Fruit fly (Drosophila melanogaster) whole organism, embryonic: ENCODE results near the gene Ptpmeg2.

Source experiments
- C15 ChIP-seq: fragments of 200-800 bp; sonication (Bioruptor generic); IDR thresholded peaks from 3 replicates; pipeline ENCODE4 v1.3.6; 2022; ENCODE audit warnings: missing biosample characterization, missing genetic modification characterization
- CG10462 ChIP-seq: fragments of 200-800 bp; sonication (Bioruptor generic); optimal IDR thresholded peaks from 2 replicates; lab custom pipeline; 2016; ENCODE audit warnings: missing biosample characterization, missing genetic modification characterization
- CG11085 ChIP-seq: fragments of 200-800 bp; sonication (Bioruptor generic); IDR thresholded peaks from 2 replicates; pipeline ENCODE4 v1.3.6; 2022; ENCODE audit warnings: missing biosample characterization, missing genetic modification characterization
- CG11695 ChIP-seq: fragments of 200-800 bp; sonication (Bioruptor generic); IDR thresholded peaks from 3 replicates; pipeline ENCODE4 v1.3.6; 2022; ENCODE audit warnings: missing biosample characterization, missing genetic modification characterization
- CG13296 ChIP-seq: fragments of 200-800 bp; sonication (Bioruptor generic); optimal IDR thresholded peaks from 3 replicates; lab custom pipeline; 2018; ENCODE audit warnings: missing biosample characterization, mild to moderate bottlenecking, missing genetic modification characterization
- CG13894 ChIP-seq: fragments of 200-800 bp; sonication (Bioruptor generic); optimal IDR thresholded peaks from 3 replicates; lab custom pipeline; 2018; ENCODE audit warnings: missing biosample characterization, mild to moderate bottlenecking, missing genetic modification characterization, moderate library complexity
- CG15514 ChIP-seq: fragments of 200-800 bp; sonication (Bioruptor generic); optimal IDR thresholded peaks from 3 replicates; lab custom pipeline; 2017; ENCODE audit warnings: missing biosample characterization, missing genetic modification characterization, mild to moderate bottlenecking, moderate library complexity, missing genetic modification reagents
- CG1602 ChIP-seq: fragments of 200-800 bp; sonication (Bioruptor generic); optimal IDR thresholded peaks from 3 replicates; lab custom pipeline; 2016; ENCODE audit warnings: missing biosample characterization, missing genetic modification characterization
- CG18011 ChIP-seq: fragments of 200-800 bp; sonication (Bioruptor generic); optimal IDR thresholded peaks from 2 replicates; lab custom pipeline; 2017; ENCODE audit warnings: missing biosample characterization, missing genetic modification characterization, mild to moderate bottlenecking, moderate library complexity, missing genotype
- CG34224 ChIP-seq: fragments of 200-800 bp; sonication (Bioruptor generic); IDR thresholded peaks from 3 replicates; pipeline ENCODE4 v1.3.6; 2022; ENCODE audit warnings: missing biosample characterization, missing genetic modification characterization; ENCODE audit not compliant: partially characterized antibody
- CG3838 ChIP-seq: fragments of 200-800 bp; sonication (Bioruptor generic); optimal IDR thresholded peaks from 3 replicates; lab custom pipeline; 2016; ENCODE audit warnings: missing biosample characterization, missing genetic modification characterization
- CG3847 ChIP-seq: fragments of 200-800 bp; sonication (Bioruptor generic); IDR thresholded peaks from 2 replicates; pipeline ENCODE4 v1.3.6; 2022; ENCODE audit warnings: missing biosample characterization, missing genetic modification characterization
- CG42726 ChIP-seq: fragments of 200-800 bp; sonication (Bioruptor generic); IDR thresholded peaks from 2 replicates; pipeline ENCODE4 v1.3.6; 2022; ENCODE audit warnings: missing biosample characterization, missing genetic modification characterization; ENCODE audit not compliant: partially characterized antibody
- CG4282 ChIP-seq: fragments of 200-800 bp; sonication (Bioruptor generic); optimal IDR thresholded peaks from 2 replicates; lab custom pipeline; 2016; ENCODE audit warnings: missing biosample characterization, missing genetic modification characterization
- CG4707 ChIP-seq: fragments of 200-800 bp; sonication (Bioruptor generic); optimal IDR thresholded peaks from 2 replicates; lab custom pipeline; 2018; ENCODE audit warnings: missing biosample characterization, mild to moderate bottlenecking, missing genetic modification characterization, moderate library complexity
- CG7745 ChIP-seq: fragments of 200-800 bp; sonication (Bioruptor generic); optimal IDR thresholded peaks from 2 replicates; lab custom pipeline; 2018; ENCODE audit warnings: missing biosample characterization, mild to moderate bottlenecking, missing genetic modification characterization, moderate library complexity
- CG8388 ChIP-seq: fragments of 200-800 bp; sonication (Bioruptor generic); optimal IDR thresholded peaks from 2 replicates; lab custom pipeline; 2019; ENCODE audit warnings: missing biosample characterization, mild to moderate bottlenecking, missing genetic modification characterization, moderate library complexity
- CG9797 ChIP-seq: fragments of 200-800 bp; sonication (Bioruptor generic); optimal IDR thresholded peaks from 3 replicates; lab custom pipeline; 2018; ENCODE audit warnings: missing biosample characterization, mild to moderate bottlenecking, missing genetic modification characterization
- CG9817 ChIP-seq: fragments of 200-800 bp; sonication (Bioruptor generic); optimal IDR thresholded peaks from 2 replicates; lab custom pipeline; 2018; ENCODE audit warnings: missing biosample characterization, mild to moderate bottlenecking, missing genetic modification characterization, moderate library complexity
- Dad ChIP-seq: fragments of 200-800 bp; sonication (Bioruptor generic); optimal IDR thresholded peaks from 3 replicates; lab custom pipeline; 2016; ENCODE audit warnings: missing biosample characterization, missing genetic modification characterization
- Doc3 ChIP-seq: fragments of 200-800 bp; sonication (Bioruptor generic); IDR thresholded peaks from 3 replicates; pipeline ENCODE4 v1.3.6; 2022; ENCODE audit warnings: missing biosample characterization, missing genetic modification characterization; ENCODE audit not compliant: partially characterized antibody
- Dp ChIP-seq: fragments of 200-800 bp; sonication (Bioruptor generic); optimal IDR thresholded peaks from 2 replicates; lab custom pipeline; 2018; ENCODE audit warnings: missing biosample characterization, mild to moderate bottlenecking, missing genetic modification characterization, moderate library complexity
- Elba2 ChIP-seq: fragments of 200-800 bp; sonication (Bioruptor generic); optimal IDR thresholded peaks from 3 replicates; lab custom pipeline; 2016; ENCODE audit warnings: missing biosample characterization, missing genetic modification characterization
- Ets97D ChIP-seq: fragments of 200-800 bp; sonication (Bioruptor generic); optimal IDR thresholded peaks from 3 replicates; lab custom pipeline; 2016; ENCODE audit warnings: missing biosample characterization, missing genetic modification characterization
- Hmx ChIP-seq: fragments of 200-800 bp; sonication (Bioruptor generic); optimal IDR thresholded peaks from 2 replicates; lab custom pipeline; 2016; ENCODE audit warnings: missing biosample characterization, missing genetic modification characterization
- Hsf ChIP-seq: fragments of 200-800 bp; sonication (Bioruptor generic); optimal IDR thresholded peaks from 3 replicates; lab custom pipeline; 2016; ENCODE audit warnings: missing biosample characterization, missing genetic modification characterization
- Lim3 ChIP-seq: fragments of 200-800 bp; sonication (Bioruptor generic); IDR thresholded peaks from 2 replicates; pipeline ENCODE4 v1.3.6; 2022; ENCODE audit warnings: missing biosample characterization, missing genetic modification characterization
- MESR4 ChIP-seq: fragments of 200-800 bp; sonication (Bioruptor generic); optimal IDR thresholded peaks from 2 replicates; lab custom pipeline; 2018; ENCODE audit warnings: missing biosample characterization, mild to moderate bottlenecking, missing genetic modification characterization, moderate library complexity
- Max ChIP-seq: fragments of 200-800 bp; sonication (Bioruptor generic); optimal IDR thresholded peaks from 2 replicates; lab custom pipeline; 2016; ENCODE audit warnings: missing biosample characterization, mild to moderate bottlenecking, missing genetic modification characterization
- NC2α ChIP-seq: fragments of 200-800 bp; sonication (Bioruptor generic); optimal IDR thresholded peaks from 2 replicates; lab custom pipeline; 2016; ENCODE audit warnings: missing biosample characterization, missing genetic modification characterization
- NFAT ChIP-seq: fragments of 200-800 bp; sonication (Bioruptor generic); IDR thresholded peaks from 2 replicates; pipeline ENCODE4 v1.3.6; 2022; ENCODE audit warnings: missing biosample characterization, missing genetic modification characterization
- Scr ChIP-seq: fragments of 200-800 bp; sonication (Bioruptor generic); IDR thresholded peaks from 2 replicates; pipeline ENCODE4 v1.3.6; 2022; ENCODE audit warnings: missing biosample characterization, missing genetic modification characterization; ENCODE audit not compliant: partially characterized antibody
- Ssrp ChIP-seq: fragments of 200-800 bp; sonication (Bioruptor generic); optimal IDR thresholded peaks from 2 replicates; lab custom pipeline; 2018; ENCODE audit warnings: missing biosample characterization, mild to moderate bottlenecking, missing genetic modification characterization, moderate library complexity
- Xbp1 ChIP-seq: fragments of 200-800 bp; sonication (Bioruptor generic); optimal IDR thresholded peaks from 3 replicates; lab custom pipeline; 2016; ENCODE audit warnings: missing biosample characterization, mild to moderate bottlenecking, missing genetic modification characterization
- ara ChIP-seq: fragments of 200-800 bp; sonication (Bioruptor generic); IDR thresholded peaks from 2 replicates; pipeline ENCODE4 v1.3.6; 2022; ENCODE audit warnings: missing biosample characterization, missing genetic modification characterization
- btn ChIP-seq: fragments of 200-800 bp; sonication (Bioruptor generic); optimal IDR thresholded peaks from 2 replicates; lab custom pipeline; 2016; ENCODE audit warnings: missing biosample characterization, missing genetic modification characterization
- da ChIP-seq: fragments of 200-800 bp; sonication (Bioruptor generic); optimal IDR thresholded peaks from 2 replicates; lab custom pipeline; 2016; ENCODE audit warnings: missing biosample characterization, missing genetic modification characterization
- ftz-f1 ChIP-seq: fragments of 200-800 bp; sonication (Bioruptor generic); optimal IDR thresholded peaks from 2 replicates; lab custom pipeline; 2016; ENCODE audit warnings: missing biosample characterization, missing genetic modification characterization
- hb ChIP-seq: fragments of 200-800 bp; sonication (Bioruptor generic); IDR thresholded peaks from 3 replicates; pipeline ENCODE4 v1.3.6; 2022; ENCODE audit warnings: missing biosample characterization, missing genetic modification characterization; ENCODE audit not compliant: partially characterized antibody
- ind ChIP-seq: fragments of 200-800 bp; sonication (Bioruptor generic); optimal IDR thresholded peaks from 3 replicates; lab custom pipeline; 2016; ENCODE audit warnings: missing biosample characterization, missing genetic modification characterization
- klu ChIP-seq: fragments of 200-800 bp; sonication (Bioruptor generic); IDR thresholded peaks from 2 replicates; pipeline ENCODE4 v1.3.6; 2022; ENCODE audit warnings: missing biosample characterization, missing genetic modification characterization
- org-1 ChIP-seq: fragments of 200-800 bp; sonication (Bioruptor generic); optimal IDR thresholded peaks from 2 replicates; lab custom pipeline; 2017; ENCODE audit warnings: missing biosample characterization, missing genetic modification characterization
- pzg ChIP-seq: fragments of 200-800 bp; sonication (Bioruptor generic); optimal IDR thresholded peaks from 3 replicates; lab custom pipeline; 2018; ENCODE audit warnings: missing biosample characterization, mild to moderate bottlenecking, missing genetic modification characterization, moderate library complexity
- sc ChIP-seq, 3 experiments: fragments of >200 bp in 2 of 3; fragments of 200-800 bp in 1 of 3; sonication (Bioruptor generic) in 1 of 3; optimal IDR thresholded peaks; 2 replicates in 2 of 3; 3 replicates in 1 of 3; lab custom pipeline; 2017; ENCODE audit warnings: mild to moderate bottlenecking in 1 of 3, missing biosample characterization in 1 of 3, missing genetic modification characterization in 1 of 3, missing genetic modification reagents in 1 of 3
- slbo ChIP-seq: fragments of 200-800 bp; sonication (Bioruptor generic); IDR thresholded peaks from 2 replicates; pipeline ENCODE4 v1.3.6; 2022; ENCODE audit warnings: missing biosample characterization, missing genetic modification characterization
- sr ChIP-seq: fragments of 200-800 bp; sonication (Bioruptor generic); IDR thresholded peaks from 3 replicates; pipeline ENCODE4 v1.3.6; 2022; ENCODE audit warnings: missing biosample characterization, missing genetic modification characterization
- tna ChIP-seq: fragments of 200-800 bp; sonication (Bioruptor generic); IDR thresholded peaks from 2 replicates; pipeline ENCODE4 v1.3.6; 2022; ENCODE audit warnings: missing biosample characterization, missing genetic modification characterization; ENCODE audit not compliant: partially characterized antibody
- vnd ChIP-seq: fragments of 200-800 bp; sonication (Bioruptor generic); IDR thresholded peaks from 3 replicates; pipeline ENCODE4 v1.3.6; 2022; ENCODE audit warnings: missing biosample characterization, missing genetic modification characterization; ENCODE audit not compliant: partially characterized antibody

The Ptpmeg2 gene

DNA sequence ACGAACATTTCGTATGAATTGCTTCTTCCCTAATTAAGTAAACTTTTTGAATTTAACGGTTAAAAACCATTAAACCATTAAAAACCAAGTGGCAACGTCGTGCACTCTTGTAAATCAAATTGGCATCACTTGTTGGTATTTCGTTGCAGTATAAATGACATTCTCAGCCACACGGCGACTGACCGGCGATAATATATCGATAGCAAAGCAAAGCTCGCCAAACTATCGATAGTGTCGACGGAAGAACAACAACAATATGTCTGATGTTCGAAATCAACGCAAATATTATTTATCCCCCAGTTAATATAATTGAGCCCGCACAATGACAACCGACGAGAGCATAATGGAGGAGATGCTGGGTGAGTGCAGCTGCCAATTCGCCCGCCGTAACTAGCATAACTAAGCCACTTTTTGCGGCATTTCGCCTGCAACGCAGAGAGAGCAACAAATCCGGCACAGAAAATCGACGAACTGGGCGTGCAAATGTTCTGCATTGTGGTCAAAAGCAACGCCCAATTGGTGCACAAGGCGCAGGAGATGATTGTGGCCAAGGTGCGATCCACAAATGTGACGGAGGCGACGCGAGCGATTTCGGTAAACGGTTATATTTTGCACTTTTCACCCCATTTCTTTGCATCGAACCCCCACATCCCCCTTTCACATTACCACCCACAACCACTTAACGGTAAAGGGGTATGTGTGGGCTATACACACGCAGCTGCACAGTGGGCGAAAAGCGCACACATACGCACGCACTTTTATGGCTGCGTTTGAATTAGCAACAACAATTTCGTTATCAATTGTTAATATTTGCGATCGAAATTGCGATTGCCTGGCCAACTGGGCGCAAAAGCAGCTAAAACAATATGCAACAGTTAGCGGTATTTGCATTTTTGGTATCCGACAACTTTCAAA is 57.9 kb downstream of the Ptpmeg2 start, which contains the start of gene Gga (continued):
- TF ChIP-seq CG3847 (peak; percentile 68), CG4282 (GFP tag; lab: Kevin White, UChicago) (no peak), sc (optimal IDR thresholded peaks at IDR 0.05; lab: Kevin White, UChicago) (no peak), sc (GFP tag; optimal IDR thresholded peaks at IDR 0.05; lab: Kevin White, UChicago) (no peak), CG4707 (GFP tag; lab: Kevin White, UChicago) (peak; percentile 56), Scr (peak; percentile 85), klu (GFP tag; lab: Robert Waterston, UW) (no peak), da (GFP tag; lab: Kevin White, UChicago) (no peak), Max (GFP tag; lab: Kevin White, UChicago) (no peak), CG18011 (no peak), Xbp1 (GFP tag; lab: Kevin White, UChicago) (no peak), btn (no peak), CG9817 (no peak), Dp (GFP tag; lab: Kevin White, UChicago) (peak; percentile 68), sr (0 out of 3 replicates have a peak, but pooled peaks have one; percentile 17), CG1602 (GFP tag; lab: Kevin White, UChicago) (no peak), CG11695 (no peak), hb (peak; percentile 81), CG8388 (GFP tag; lab: Kevin White, UChicago) (no peak), ara (GFP tag; lab: Robert Waterston, UW) (peak; percentile 30; the same call in 1 of the 2 replicates), CG13894 (tag; lab: Kevin White, UChicago) (peak; percentile 10), NFAT (GFP tag; lab: Robert Waterston, UW) (no peak), Elba2 (GFP tag; lab: Kevin White, UChicago) (no peak), CG11085 (GFP tag; lab: Robert Waterston, UW) (no peak), MESR4 (GFP tag; lab: Kevin White, UChicago) (peak; percentile 36), CG13296 (GFP tag; lab: Kevin White, UChicago) (no peak), pzg (GFP tag; lab: Kevin White, UChicago) (peak; percentile 93), Lim3 (no peak), vnd (GFP tag; lab: Robert Waterston, UW) (peak; percentile 75), ind (GFP tag; lab: Kevin White, UChicago) (no peak), slbo (GFP tag; lab: Robert Waterston, UW) (no peak), Doc3 (peak; percentile 75), NC2α (GFP tag; lab: Kevin White, UChicago) (no peak), tna (GFP tag; lab: Robert Waterston, UW) (peak; percentile 78), CG10462 (no peak), Hsf (peak; percentile 17), CG7745 (tag; lab: Kevin White, UChicago) (no peak), Hmx (no peak), CG9797 (no peak), CG3838 (GFP tag; lab: Kevin White, UChicago) (no peak), org-1 (no peak), Dad (GFP tag; lab: Kevin White, UChicago) (no peak), CG34224 (GFP tag; lab: Robert Waterston, UW) (peak; percentile 95), CG42726 (GFP tag; lab: Robert Waterston, UW) (peak; percentile 92), CG15514 (GFP tag; lab: Kevin White, UChicago) (peak; percentile 61), Ssrp (tag; lab: Kevin White, UChicago) (no peak), Ets97D (GFP tag; lab: Kevin White, UChicago) (peak; percentile 71), C15 (GFP tag; lab: Robert Waterston, UW) (no peak), ftz-f1 (GFP tag; lab: Kevin White, UChicago) (no peak)
